Worm (Caenorhabditis elegans): ENCODE measurements around the gene glr-7.

DNA sequence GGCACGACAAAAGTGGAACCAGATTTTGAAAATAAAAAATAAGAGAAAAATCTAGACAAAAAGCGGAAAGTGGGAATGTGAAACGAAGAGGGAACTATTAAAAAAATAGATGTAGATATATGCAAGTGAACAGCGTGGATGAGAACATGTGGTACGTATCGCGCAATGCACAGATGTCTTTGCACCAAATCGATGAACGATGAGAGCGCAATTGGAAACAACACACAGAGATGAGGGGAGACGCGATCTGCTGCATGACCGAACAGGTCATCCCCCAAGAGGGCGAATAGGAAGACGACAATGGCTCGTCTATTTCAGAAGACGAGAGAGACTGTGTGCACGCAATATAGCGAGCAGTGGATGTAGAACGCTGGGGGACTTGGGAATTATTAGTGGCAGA is 33.0 kb upstream of the glr-7 start:
- TF ChIP-seq nhr-28 (tag; optimal IDR thresholded peaks at IDR 0.05) (no peak), snpc-4 (tag; optimal IDR thresholded peaks at IDR 0.05) (no peak), unc-39 (tag; optimal IDR thresholded peaks at IDR 0.05) (no peak), nhr-76 (tag; optimal IDR thresholded peaks at IDR 0.05) (no peak), lin-13 (tag; optimal IDR thresholded peaks at IDR 0.05) (no peak), nhr-237 (tag; optimal IDR thresholded peaks at IDR 0.05) (no peak)
